Fruit fly (Drosophila melanogaster) whole organism, embryonic: ENCODE data around the gene CG4611.

ENCODE experiments used
- Bdp1 ChIP-seq: fragments of 200-800 bp; sonication (Bioruptor generic); optimal IDR thresholded peaks from 3 replicates; lab custom pipeline; 2016; ENCODE audit warnings: missing biosample characterization, missing genetic modification characterization
- CG10209 ChIP-seq: fragments of 200-800 bp; sonication (Bioruptor generic); optimal IDR thresholded peaks from 3 replicates; lab custom pipeline; 2017; ENCODE audit warnings: missing biosample characterization, mild to moderate bottlenecking, missing genetic modification characterization, missing genetic modification reagents
- CG10267 ChIP-seq: fragments of 200-800 bp; sonication (Bioruptor generic); optimal IDR thresholded peaks from 2 replicates; lab custom pipeline; 2018; ENCODE audit warnings: missing biosample characterization, mild to moderate bottlenecking, missing genetic modification characterization, moderate library complexity
- CG10366 ChIP-seq: fragments of 200-800 bp; sonication (Bioruptor generic); IDR thresholded peaks from 2 replicates; pipeline ENCODE4 v1.3.6; 2022; ENCODE audit warnings: missing biosample characterization, missing genetic modification characterization
- CG12071 ChIP-seq: fragments of 200-800 bp; sonication (Bioruptor generic); optimal IDR thresholded peaks from 3 replicates; lab custom pipeline; 2018; ENCODE audit warnings: missing biosample characterization, mild to moderate bottlenecking, missing genetic modification characterization
- CG1233 ChIP-seq: fragments of 200-800 bp; sonication (Bioruptor generic); optimal IDR thresholded peaks from 4 replicates; lab custom pipeline; 2018; ENCODE audit warnings: missing biosample characterization, mild to moderate bottlenecking, missing genetic modification characterization
- CG13424 ChIP-seq: fragments of 200-800 bp; sonication (Bioruptor generic); optimal IDR thresholded peaks from 2 replicates; lab custom pipeline; 2019; ENCODE audit warnings: missing biosample characterization, mild to moderate bottlenecking, missing genetic modification characterization, moderate library complexity
- CG1647 ChIP-seq: fragments of 200-800 bp; sonication (Bioruptor generic); optimal IDR thresholded peaks from 3 replicates; lab custom pipeline; 2016; ENCODE audit warnings: missing biosample characterization, missing genetic modification characterization
- CG17912 ChIP-seq: fragments of 200-800 bp; sonication (Bioruptor generic); optimal IDR thresholded peaks from 2 replicates; lab custom pipeline; 2018; ENCODE audit warnings: missing biosample characterization, mild to moderate bottlenecking, missing genetic modification characterization
- CG18599 ChIP-seq: fragments of 200-800 bp; sonication (Bioruptor generic); optimal IDR thresholded peaks from 3 replicates; lab custom pipeline; 2017; ENCODE audit warnings: missing biosample characterization, missing genetic modification characterization, mild to moderate bottlenecking, moderate library complexity, missing genetic modification reagents
- CG2116 ChIP-seq: fragments of 200-800 bp; sonication (Bioruptor generic); optimal IDR thresholded peaks from 3 replicates; lab custom pipeline; 2018; ENCODE audit warnings: missing biosample characterization, mild to moderate bottlenecking, missing genetic modification characterization
- CG2678 ChIP-seq: fragments of 200-800 bp; sonication (Bioruptor generic); optimal IDR thresholded peaks from 3 replicates; lab custom pipeline; 2019; ENCODE audit warnings: missing biosample characterization, mild to moderate bottlenecking, missing genetic modification characterization, moderate library complexity
- CG2875 ChIP-seq: fragments of 200-800 bp; sonication (Bioruptor generic); optimal IDR thresholded peaks from 2 replicates; lab custom pipeline; 2017; ENCODE audit warnings: missing biosample characterization, mild to moderate bottlenecking, missing genetic modification characterization, missing genetic modification reagents
- CG31441 ChIP-seq: fragments of 200-800 bp; sonication (Bioruptor generic); IDR thresholded peaks from 2 replicates; pipeline ENCODE4 v1.3.6; 2022; ENCODE audit warnings: missing biosample characterization, missing genetic modification characterization
- CG32532 ChIP-seq: fragments of 200-800 bp; sonication (Bioruptor generic); IDR thresholded peaks from 2 replicates; pipeline ENCODE4 v1.3.6; 2022; ENCODE audit warnings: missing biosample characterization, missing genetic modification characterization
- CG33557 ChIP-seq: fragments of 200-800 bp; sonication (Bioruptor generic); optimal IDR thresholded peaks from 2 replicates; lab custom pipeline; 2019; ENCODE audit warnings: missing biosample characterization, mild to moderate bottlenecking, missing genetic modification characterization, moderate library complexity
- CG6683 ChIP-seq: fragments of 200-800 bp; sonication (Bioruptor generic); optimal IDR thresholded peaks from 2 replicates; lab custom pipeline; 2017; ENCODE audit warnings: missing biosample characterization, mild to moderate bottlenecking, missing genetic modification characterization, missing genetic modification reagents
- CG7963 ChIP-seq: fragments of 200-800 bp; sonication (Bioruptor generic); IDR thresholded peaks from 3 replicates; pipeline ENCODE4 v1.3.6; 2022; ENCODE audit warnings: missing biosample characterization, missing genetic modification characterization; ENCODE audit not compliant: partially characterized antibody
- CG8944 ChIP-seq: fragments of 200-800 bp; sonication (Bioruptor generic); optimal IDR thresholded peaks from 3 replicates; lab custom pipeline; 2016; ENCODE audit warnings: missing biosample characterization, missing genetic modification characterization
- CG9727 ChIP-seq: fragments of 200-800 bp; sonication (Bioruptor generic); optimal IDR thresholded peaks from 3 replicates; lab custom pipeline; 2017; ENCODE audit warnings: missing biosample characterization, mild to moderate bottlenecking, missing genetic modification characterization
- Dfd ChIP-seq, 2 experiments: fragments of >200 bp; optimal IDR thresholded peaks; 2 replicates each; lab custom pipeline; 2017; ENCODE audit warnings: missing biosample characterization in 2 of 2, missing genetic modification characterization in 2 of 2
- Dll ChIP-seq: fragments of 200-800 bp; sonication (Bioruptor generic); IDR thresholded peaks from 4 replicates; pipeline ENCODE4 v1.3.6; 2022; ENCODE audit warnings: missing biosample characterization, missing genetic modification characterization; ENCODE audit not compliant: partially characterized antibody
- Doc2 ChIP-seq: fragments of 200-800 bp; sonication (Bioruptor generic); IDR thresholded peaks from 2 replicates; pipeline ENCODE4 v1.3.6; 2022; ENCODE audit warnings: missing biosample characterization, missing genetic modification characterization
- Dref ChIP-seq: fragments of 200-800 bp; sonication (Bioruptor generic); IDR thresholded peaks from 2 replicates; pipeline ENCODE4 v1.3.6; 2022; ENCODE audit warnings: missing biosample characterization, missing genetic modification characterization
- E2f1 ChIP-seq: fragments of 200-800 bp; sonication (Bioruptor generic); IDR thresholded peaks from 2 replicates; pipeline ENCODE4 v1.3.6; 2022; ENCODE audit warnings: missing biosample characterization, missing genetic modification characterization
- Ets97D ChIP-seq: fragments of 200-800 bp; sonication (Bioruptor generic); optimal IDR thresholded peaks from 3 replicates; lab custom pipeline; 2016; ENCODE audit warnings: missing biosample characterization, missing genetic modification characterization
- HLH4C ChIP-seq: fragments of 200-800 bp; sonication (Bioruptor generic); IDR thresholded peaks from 3 replicates; pipeline ENCODE4 v1.3.6; 2022; ENCODE audit warnings: missing biosample characterization, missing genetic modification characterization; ENCODE audit not compliant: partially characterized antibody
- Hand ChIP-seq: fragments of 200-800 bp; sonication (Bioruptor generic); optimal IDR thresholded peaks from 2 replicates; lab custom pipeline; 2017; ENCODE audit warnings: mild to moderate bottlenecking, missing biosample characterization, missing genetic modification reagents, missing genetic modification characterization
- Hr3 ChIP-seq: fragments of 200-800 bp; sonication (Bioruptor generic); optimal IDR thresholded peaks from 3 replicates; lab custom pipeline; 2016; ENCODE audit warnings: missing biosample characterization, missing genetic modification characterization
- Mrtf ChIP-seq: fragments of 200-800 bp; sonication (Bioruptor generic); IDR thresholded peaks from 3 replicates; pipeline ENCODE4 v1.3.6; 2022; ENCODE audit warnings: missing biosample characterization, missing genetic modification characterization
- Oaz ChIP-seq: fragments of 200-800 bp; sonication (Bioruptor generic); IDR thresholded peaks from 2 replicates; pipeline ENCODE4 v1.3.6; 2022; ENCODE audit warnings: missing biosample characterization, missing genetic modification characterization
- chn ChIP-seq: fragments of 200-800 bp; sonication (Bioruptor generic); optimal IDR thresholded peaks from 2 replicates; lab custom pipeline; 2016; ENCODE audit warnings: missing biosample characterization, missing genetic modification characterization
- crc ChIP-seq: fragments of 200-800 bp; sonication (Bioruptor generic); optimal IDR thresholded peaks from 2 replicates; lab custom pipeline; 2016; ENCODE audit warnings: missing biosample characterization, missing genetic modification characterization
- dan ChIP-seq: fragments of 200-800 bp; sonication (Bioruptor generic); IDR thresholded peaks from 2 replicates; pipeline ENCODE4 v1.3.6; 2022; ENCODE audit warnings: missing biosample characterization, missing genetic modification characterization
- dysf ChIP-seq: fragments of 200-800 bp; sonication (Bioruptor generic); IDR thresholded peaks from 3 replicates; pipeline ENCODE4 v1.3.6; 2022; ENCODE audit warnings: missing biosample characterization, missing genetic modification characterization
- esg ChIP-seq: fragments of 200-800 bp; sonication (Bioruptor generic); conservative IDR thresholded peaks from 2 replicates; pipeline ENCODE4 v1.3.6; 2022; ENCODE audit warnings: missing biosample characterization, missing genetic modification characterization
- gsb-n ChIP-seq: fragments of 200-800 bp; sonication (Bioruptor generic); optimal IDR thresholded peaks from 3 replicates; lab custom pipeline; 2018; ENCODE audit warnings: missing biosample characterization, mild to moderate bottlenecking, missing genetic modification characterization
- h ChIP-seq: fragments of >200 bp; optimal IDR thresholded peaks from 2 replicates; lab custom pipeline; 2017
- hth ChIP-seq: fragments of >200 bp; optimal IDR thresholded peaks from 2 replicates; lab custom pipeline; 2017; ENCODE audit warnings: inconsistent platforms
- lilli ChIP-seq: fragments of 200-800 bp; sonication (Bioruptor generic); optimal IDR thresholded peaks from 3 replicates; lab custom pipeline; 2016; ENCODE audit warnings: missing biosample characterization, missing genetic modification characterization
- lov ChIP-seq, 2 experiments: fragments of 200-800 bp in 1 of 2; fragments of >200 bp in 1 of 2; sonication (Bioruptor generic) in 1 of 2; IDR thresholded peaks in 1 of 2; optimal IDR thresholded peaks in 1 of 2; 2 replicates in 1 of 2; 3 replicates in 1 of 2; pipeline versions ENCODE4 v1.3.6 to Lab custom; 2017 to 2022; ENCODE audit warnings: missing biosample characterization in 1 of 2, missing genetic modification characterization in 1 of 2
- onecut ChIP-seq: fragments of 200-800 bp; sonication (Bioruptor generic); IDR thresholded peaks from 2 replicates; pipeline ENCODE4 v1.3.6; 2022; ENCODE audit warnings: missing biosample characterization, missing genetic modification characterization
- repo ChIP-seq: fragments of 200-800 bp; sonication (Bioruptor generic); optimal IDR thresholded peaks from 2 replicates; lab custom pipeline; 2016; ENCODE audit warnings: missing biosample characterization, missing genetic modification characterization
- seq ChIP-seq: fragments of 200-800 bp; sonication (Bioruptor generic); IDR thresholded peaks from 2 replicates; pipeline ENCODE4 v1.3.6; 2022; ENCODE audit warnings: missing biosample characterization, missing genetic modification characterization
- tio ChIP-seq: fragments of 200-800 bp; sonication (Bioruptor generic); optimal IDR thresholded peaks from 2 replicates; lab custom pipeline; 2017; ENCODE audit warnings: missing biosample characterization, missing genetic modification characterization, inconsistent platforms
- tup ChIP-seq: fragments of 200-800 bp; sonication (Bioruptor generic); optimal IDR thresholded peaks from 2 replicates; lab custom pipeline; 2016; ENCODE audit warnings: missing biosample characterization, mild to moderate bottlenecking, missing genetic modification characterization, moderate library complexity
- zen2 ChIP-seq: fragments of 200-800 bp; sonication (Bioruptor generic); IDR thresholded peaks from 3 replicates; pipeline ENCODE4 v1.3.6; 2022; ENCODE audit warnings: missing biosample characterization, missing genetic modification characterization; ENCODE audit not compliant: partially characterized antibody

CG4611 gene

DNA sequence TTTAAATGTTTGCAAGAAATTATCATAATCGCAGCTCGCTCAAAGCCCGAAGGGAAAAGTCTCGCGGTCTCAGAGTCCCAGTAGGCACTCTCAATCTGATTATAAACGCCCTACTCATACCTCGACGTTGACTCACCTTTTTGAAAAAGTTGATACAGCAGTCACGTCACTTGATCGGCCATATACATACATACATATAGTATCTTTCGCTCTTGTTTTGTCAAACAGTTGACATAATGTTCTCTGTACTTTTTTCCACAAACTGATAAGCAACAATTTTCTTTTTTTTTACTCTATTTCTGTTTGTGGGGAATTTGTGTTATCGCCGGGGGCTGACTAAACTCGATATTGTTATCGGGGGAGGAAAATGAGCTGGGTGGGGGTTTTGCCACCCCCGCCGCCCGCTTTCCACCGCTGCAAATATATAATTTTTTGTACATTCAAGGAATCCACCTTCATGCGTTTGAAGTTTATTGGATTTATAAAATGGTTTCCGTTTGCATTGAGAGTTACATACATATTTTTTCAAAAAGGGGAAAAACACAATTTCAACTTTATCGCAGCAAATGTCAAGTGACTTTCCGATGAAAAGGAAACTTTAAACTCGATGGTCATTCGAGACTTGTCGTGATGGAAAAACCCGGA is 44.9 kb downstream of the CG4611 start (continued):
- TF ChIP-seq CG1647 (GFP tag; lab: Kevin White, UChicago) (no peak), CG6683 (GFP tag; lab: Kevin White, UChicago) (no peak), Dfd (GFP tag; optimal IDR thresholded peaks at IDR 0.05; lab: Kevin White, UChicago) (no peak), Hand (GFP tag; lab: Kevin White, UChicago) (no peak), tio (GFP tag; lab: Kevin White, UChicago) (no peak), CG2875 (no peak), crc (GFP tag; lab: Kevin White, UChicago) (no peak), Mrtf (GFP tag; lab: Robert Waterston, UW) (no peak)

DNA sequence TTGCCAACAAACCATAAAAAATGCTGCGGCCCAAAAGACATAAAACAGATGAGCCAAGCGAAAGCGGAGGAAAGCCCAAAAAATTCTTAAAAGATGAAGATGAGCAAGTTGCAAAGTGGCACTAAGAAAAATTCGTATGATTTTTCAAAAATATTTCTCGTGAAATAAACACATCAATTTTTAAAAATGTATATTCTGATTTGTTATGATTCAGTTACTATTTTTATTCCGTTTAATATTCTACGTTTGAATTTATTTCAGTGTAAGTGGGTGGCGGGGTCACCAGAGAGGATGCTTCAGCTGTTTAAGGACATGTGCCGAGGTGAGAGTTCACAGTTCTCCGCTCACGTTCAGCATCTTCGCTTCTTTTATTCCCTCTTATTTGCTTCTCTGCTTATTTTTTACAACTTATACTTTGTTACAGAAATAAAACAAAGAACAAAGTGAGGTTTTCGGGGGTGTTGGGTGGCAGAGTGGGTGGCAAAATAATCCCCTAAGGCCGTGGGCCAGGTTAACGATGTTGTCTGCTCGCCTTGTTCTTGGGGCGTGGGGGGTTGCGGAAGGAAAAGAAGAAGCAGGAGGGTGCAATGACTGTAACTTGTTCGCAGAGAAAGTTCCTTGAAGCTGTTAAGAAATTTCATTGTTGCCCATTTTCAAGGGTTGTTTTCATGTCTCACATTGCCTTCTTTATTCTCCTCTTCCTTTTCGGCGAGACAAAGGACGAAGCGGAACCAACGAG is 46.2 kb downstream of the CG4611 start:
- no peak for TF ChIP-seq CG17912 (GFP tag; lab: Kevin White, UChicago)
- TF ChIP-seq lilli (GFP tag; lab: Kevin White, UChicago), result peak; percentile 53
- no peak for TF ChIP-seq Bdp1 (GFP tag; lab: Kevin White, UChicago)
- TF ChIP-seq Doc2, result no peak
- TF ChIP-seq Oaz (GFP tag; lab: Robert Waterston, UW), result no peak
- no peak for TF ChIP-seq CG8944 (GFP tag; lab: Kevin White, UChicago)
- no peak for TF ChIP-seq CG33557 (GFP tag; lab: Kevin White, UChicago)
- 0 out of 2 replicates have a peak, but pooled peaks have one; percentile 47 for TF ChIP-seq seq (GFP tag; lab: Robert Waterston, UW)
- TF ChIP-seq gsb-n (tag; lab: Kevin White, UChicago), result peak; percentile 3
- peak; percentile 56 for TF ChIP-seq CG31441 (GFP tag; lab: Robert Waterston, UW)
- no peak for TF ChIP-seq tup
- peak; percentile 48 for TF ChIP-seq CG13424 (tag; lab: Kevin White, UChicago)
- peak; percentile 39 for TF ChIP-seq Hr3
- TF ChIP-seq dysf (GFP tag; lab: Robert Waterston, UW), result peak; percentile 67; the same call in 2 of the 3 replicates
- no peak for TF ChIP-seq zen2 (GFP tag; lab: Robert Waterston, UW)
- TF ChIP-seq h (lab: Kevin White, UChicago), result no peak
- peak; percentile 26; the same call in 1 of the 2 replicates for TF ChIP-seq CG10366 (GFP tag; lab: Robert Waterston, UW)
- peak; percentile 31 for TF ChIP-seq CG6683 (GFP tag; lab: Kevin White, UChicago)
- TF ChIP-seq CG1233, result peak; percentile 17
- TF ChIP-seq chn, result peak; percentile 2
- TF ChIP-seq HLH4C (GFP tag; lab: Robert Waterston, UW), result no peak
- TF ChIP-seq Ets97D (GFP tag; lab: Kevin White, UChicago), result no peak
- no peak for TF ChIP-seq CG12071 (GFP tag; lab: Kevin White, UChicago)
- TF ChIP-seq CG7963 (GFP tag; lab: Robert Waterston, UW), result no peak
- no peak for TF ChIP-seq lov (optimal IDR thresholded peaks at IDR 0.05; lab: Kevin White, UChicago)
- no peak for TF ChIP-seq lov (GFP tag; IDR thresholded peaks at IDR 0.05; lab: Robert Waterston, UW)
- no peak for TF ChIP-seq repo
- TF ChIP-seq CG2116 (GFP tag; lab: Kevin White, UChicago), result no peak
- peak; percentile 80 for TF ChIP-seq CG18599 (GFP tag; lab: Kevin White, UChicago)
- peak; percentile 41; the same call in 1 of the 2 replicates for TF ChIP-seq CG32532 (GFP tag; lab: Robert Waterston, UW)
- TF ChIP-seq CG9727 (GFP tag; lab: Kevin White, UChicago), result peak; percentile 54
- no peak for TF ChIP-seq hth (lab: Kevin White, UChicago)
- peak; percentile 24 for TF ChIP-seq CG10267 (tag; lab: Kevin White, UChicago)
- no peak; the same call in 1 of the 2 replicates for TF ChIP-seq esg (GFP tag; lab: Robert Waterston, UW)
- no peak for TF ChIP-seq Dref (GFP tag; lab: Robert Waterston, UW)
- no peak for TF ChIP-seq E2f1
- TF ChIP-seq CG2678 (tag; lab: Kevin White, UChicago), result peak; percentile 72
- no peak for TF ChIP-seq Dll (GFP tag; lab: Robert Waterston, UW)
- TF ChIP-seq onecut (GFP tag; lab: Robert Waterston, UW), result peak; percentile 26; the same call in 1 of the 2 replicates
- TF ChIP-seq CG10209, result no peak
- no peak for TF ChIP-seq dan (GFP tag; lab: Robert Waterston, UW)
